Fruit fly (Drosophila melanogaster) whole organism, embryonic: ENCODE data around the gene Mvl.

Experiments used
- CG10147 ChIP-seq: fragments of 200-800 bp; sonication (Bioruptor generic); optimal IDR thresholded peaks from 2 replicates; lab custom pipeline; 2019; ENCODE audit warnings: missing biosample characterization, mild to moderate bottlenecking, missing genetic modification characterization, moderate library complexity
- CG10274 ChIP-seq: fragments of 200-800 bp; sonication (Bioruptor generic); optimal IDR thresholded peaks from 3 replicates; lab custom pipeline; 2017; ENCODE audit warnings: missing biosample characterization, mild to moderate bottlenecking, missing genetic modification characterization
- CG11456 ChIP-seq: fragments of 200-800 bp; sonication (Bioruptor generic); IDR thresholded peaks from 3 replicates; pipeline ENCODE4 v1.3.6; 2022; ENCODE audit warnings: missing biosample characterization, missing genetic modification characterization
- CG15073 ChIP-seq: fragments of 200-800 bp; sonication (Bioruptor generic); optimal IDR thresholded peaks from 2 replicates; lab custom pipeline; 2016; ENCODE audit warnings: missing biosample characterization, missing genetic modification characterization
- CG16813 ChIP-seq: fragments of 200-800 bp; sonication (Bioruptor generic); IDR thresholded peaks from 3 replicates; pipeline ENCODE4 v1.3.6; 2022; ENCODE audit warnings: missing biosample characterization, missing genetic modification characterization; ENCODE audit not compliant: partially characterized antibody
- CG17361 ChIP-seq: fragments of 200-800 bp; sonication (Bioruptor generic); IDR thresholded peaks from 3 replicates; pipeline ENCODE4 v1.3.6; 2022; ENCODE audit warnings: missing biosample characterization, missing genetic modification characterization
- CG2129 ChIP-seq: fragments of 200-800 bp; sonication (Bioruptor generic); IDR thresholded peaks from 2 replicates; pipeline ENCODE4 v1.3.6; 2022; ENCODE audit warnings: missing biosample characterization, missing genetic modification characterization; ENCODE audit not compliant: partially characterized antibody
- CG2875 ChIP-seq: fragments of 200-800 bp; sonication (Bioruptor generic); optimal IDR thresholded peaks from 2 replicates; lab custom pipeline; 2017; ENCODE audit warnings: missing biosample characterization, mild to moderate bottlenecking, missing genetic modification characterization, missing genetic modification reagents
- CG34422 ChIP-seq: fragments of 200-800 bp; sonication (Bioruptor generic); IDR thresholded peaks from 3 replicates; pipeline ENCODE4 v1.3.6; 2022; ENCODE audit warnings: missing biosample characterization, missing genetic modification characterization
- CG3847 ChIP-seq: fragments of 200-800 bp; sonication (Bioruptor generic); IDR thresholded peaks from 2 replicates; pipeline ENCODE4 v1.3.6; 2022; ENCODE audit warnings: missing biosample characterization, missing genetic modification characterization
- CG4707 ChIP-seq: fragments of 200-800 bp; sonication (Bioruptor generic); optimal IDR thresholded peaks from 2 replicates; lab custom pipeline; 2018; ENCODE audit warnings: missing biosample characterization, mild to moderate bottlenecking, missing genetic modification characterization, moderate library complexity
- CG4730 ChIP-seq: fragments of 200-800 bp; sonication (Bioruptor generic); IDR thresholded peaks from 2 replicates; pipeline ENCODE4 v1.3.6; 2022; ENCODE audit warnings: missing biosample characterization, missing genetic modification characterization
- CG8478 ChIP-seq: fragments of >200 bp; optimal IDR thresholded peaks from 2 replicates; lab custom pipeline; 2018
- CG9876 ChIP-seq: fragments of 200-800 bp; sonication (Bioruptor generic); optimal IDR thresholded peaks from 2 replicates; lab custom pipeline; 2016; ENCODE audit warnings: missing biosample characterization, missing genetic modification characterization
- CTCF ChIP-seq: fragments of 200-800 bp; sonication (Bioruptor generic); optimal IDR thresholded peaks from 2 replicates; lab custom pipeline; 2017; ENCODE audit warnings: missing biosample characterization, mild to moderate bottlenecking, missing genetic modification characterization, moderate library complexity
- CkIIα-i1 ChIP-seq: fragments of 200-800 bp; sonication (Bioruptor generic); IDR thresholded peaks from 2 replicates; pipeline ENCODE4 v1.3.6; 2022; ENCODE audit warnings: missing biosample characterization, missing genetic modification characterization
- Dfd ChIP-seq, 2 experiments: fragments of >200 bp; optimal IDR thresholded peaks; 2 replicates each; lab custom pipeline; 2017; ENCODE audit warnings: missing biosample characterization in 2 of 2, missing genetic modification characterization in 2 of 2
- E2f2 ChIP-seq: fragments of 200-800 bp; sonication (Bioruptor generic); IDR thresholded peaks from 2 replicates; pipeline ENCODE4 v1.3.6; 2022; ENCODE audit warnings: missing biosample characterization, missing genetic modification characterization
- HLHmδ ChIP-seq: fragments of 200-800 bp; sonication (Bioruptor generic); optimal IDR thresholded peaks from 2 replicates; lab custom pipeline; 2018; ENCODE audit warnings: missing biosample characterization, mild to moderate bottlenecking, missing genetic modification characterization, moderate library complexity
- Hmx ChIP-seq: fragments of 200-800 bp; sonication (Bioruptor generic); optimal IDR thresholded peaks from 2 replicates; lab custom pipeline; 2016; ENCODE audit warnings: missing biosample characterization, missing genetic modification characterization
- Med ChIP-seq: fragments of 200-800 bp; sonication (Bioruptor generic); peaks from one replicate; lab custom pipeline; 2016; ENCODE audit warnings: missing biosample characterization, missing genetic modification characterization, mild to moderate bottlenecking, inconsistent platforms, moderate library complexity
- Myb ChIP-seq: fragments of 200-800 bp; sonication (Bioruptor generic); optimal IDR thresholded peaks from 2 replicates; lab custom pipeline; 2016; ENCODE audit warnings: missing biosample characterization, missing genetic modification characterization
- Nf-YB ChIP-seq: fragments of 200-800 bp; sonication (Bioruptor generic); optimal IDR thresholded peaks from 3 replicates; lab custom pipeline; 2019; ENCODE audit warnings: missing biosample characterization, mild to moderate bottlenecking, missing genetic modification characterization, moderate library complexity
- Scr ChIP-seq: fragments of 200-800 bp; sonication (Bioruptor generic); IDR thresholded peaks from 2 replicates; pipeline ENCODE4 v1.3.6; 2022; ENCODE audit warnings: missing biosample characterization, missing genetic modification characterization; ENCODE audit not compliant: partially characterized antibody
- Vsx1 ChIP-seq: fragments of 200-800 bp; sonication (Bioruptor generic); optimal IDR thresholded peaks from 2 replicates; lab custom pipeline; 2017; ENCODE audit warnings: missing biosample characterization, mild to moderate bottlenecking, missing genetic modification characterization, missing genetic modification reagents
- ab ChIP-seq: fragments of 200-800 bp; sonication (Bioruptor generic); optimal IDR thresholded peaks from 2 replicates; lab custom pipeline; 2016; ENCODE audit warnings: missing biosample characterization, missing genetic modification characterization
- al ChIP-seq: fragments of 200-800 bp; sonication (Bioruptor generic); IDR thresholded peaks from 2 replicates; pipeline ENCODE4 v1.3.6; 2022; ENCODE audit warnings: missing biosample characterization, missing genetic modification characterization
- az2 ChIP-seq: fragments of 200-800 bp; sonication (Bioruptor generic); optimal IDR thresholded peaks from 3 replicates; lab custom pipeline; 2016; ENCODE audit warnings: missing biosample characterization, missing genetic modification characterization
- caup ChIP-seq: fragments of 200-800 bp; sonication (Bioruptor generic); optimal IDR thresholded peaks from 3 replicates; lab custom pipeline; 2017; ENCODE audit warnings: missing biosample characterization, mild to moderate bottlenecking, missing genetic modification characterization, moderate library complexity; ENCODE audit not compliant: severe bottlenecking
- cwo ChIP-seq: fragments of 200-800 bp; sonication (Bioruptor generic); optimal IDR thresholded peaks from 3 replicates; lab custom pipeline; 2017; ENCODE audit warnings: missing biosample characterization, missing genetic modification characterization, mild to moderate bottlenecking, moderate library complexity, missing genetic modification reagents
- dpn ChIP-seq, 2 experiments: fragments of 200-800 bp; sonication (Bioruptor generic); optimal IDR thresholded peaks; 3 replicates each; lab custom pipeline; 2016; ENCODE audit warnings: missing biosample characterization in 2 of 2, missing genetic modification characterization in 2 of 2
- eyg ChIP-seq: fragments of 200-800 bp; sonication (Bioruptor generic); optimal IDR thresholded peaks from 3 replicates; lab custom pipeline; 2016; ENCODE audit warnings: missing biosample characterization, missing genetic modification characterization
- grau ChIP-seq: fragments of 200-800 bp; optimal IDR thresholded peaks from 3 replicates; lab custom pipeline; 2019; ENCODE audit warnings: missing biosample characterization, mild to moderate bottlenecking, missing genetic modification characterization, moderate library complexity
- grn ChIP-seq: fragments of 200-800 bp; sonication (Bioruptor generic); optimal IDR thresholded peaks from 3 replicates; lab custom pipeline; 2017; ENCODE audit warnings: missing biosample characterization, missing genetic modification characterization
- ham ChIP-seq: fragments of 200-800 bp; sonication (Bioruptor generic); IDR thresholded peaks from 2 replicates; pipeline ENCODE4 v1.3.6; 2022; ENCODE audit warnings: missing biosample characterization, missing genetic modification characterization
- insv ChIP-seq, 2 experiments: fragments of 200-800 bp; sonication (Bioruptor generic); optimal IDR thresholded peaks; 3 replicates each; lab custom pipeline; 2016 to 2018; ENCODE audit warnings: missing biosample characterization in 2 of 2, missing genetic modification characterization in 2 of 2
- knrl ChIP-seq: fragments of 200-800 bp; sonication (Bioruptor generic); IDR thresholded peaks from 3 replicates; pipeline ENCODE4 v1.3.6; 2022; ENCODE audit warnings: missing biosample characterization, missing genetic modification characterization; ENCODE audit not compliant: partially characterized antibody
- lmd ChIP-seq: fragments of 200-800 bp; sonication (Bioruptor generic); IDR thresholded peaks from 2 replicates; pipeline ENCODE4 v1.3.6; 2022; ENCODE audit warnings: missing biosample characterization, missing genetic modification characterization
- lov ChIP-seq, 2 experiments: fragments of 200-800 bp in 1 of 2; fragments of >200 bp in 1 of 2; sonication (Bioruptor generic) in 1 of 2; IDR thresholded peaks in 1 of 2; optimal IDR thresholded peaks in 1 of 2; 2 replicates in 1 of 2; 3 replicates in 1 of 2; pipeline versions ENCODE4 v1.3.6 to Lab custom; 2017 to 2022; ENCODE audit warnings: missing biosample characterization in 1 of 2, missing genetic modification characterization in 1 of 2
- nmo ChIP-seq: fragments of 200-800 bp; sonication (Bioruptor generic); optimal IDR thresholded peaks from 2 replicates; lab custom pipeline; 2018; ENCODE audit warnings: missing biosample characterization, mild to moderate bottlenecking, missing genetic modification characterization, moderate library complexity
- otp ChIP-seq: fragments of 200-800 bp; sonication (Bioruptor generic); IDR thresholded peaks from 3 replicates; pipeline ENCODE4, ENCODE4 v1.3.6; 2022; ENCODE audit warnings: missing biosample characterization, missing genetic modification characterization
- repo ChIP-seq: fragments of 200-800 bp; sonication (Bioruptor generic); optimal IDR thresholded peaks from 2 replicates; lab custom pipeline; 2016; ENCODE audit warnings: missing biosample characterization, missing genetic modification characterization
- sd ChIP-seq: fragments of 200-800 bp; sonication (Bioruptor generic); optimal IDR thresholded peaks from 3 replicates; lab custom pipeline; 2018; ENCODE audit warnings: missing biosample characterization, mild to moderate bottlenecking, missing genetic modification characterization, moderate library complexity
- sens ChIP-seq: fragments of 200-800 bp; sonication (Bioruptor generic); peaks from one replicate; lab custom pipeline; 2016; ENCODE audit warnings: missing biosample characterization, missing genetic modification characterization
- slbo ChIP-seq: fragments of 200-800 bp; sonication (Bioruptor generic); IDR thresholded peaks from 2 replicates; pipeline ENCODE4 v1.3.6; 2022; ENCODE audit warnings: missing biosample characterization, missing genetic modification characterization
- stwl ChIP-seq: fragments of 200-800 bp; sonication (Bioruptor generic); optimal IDR thresholded peaks from 3 replicates; lab custom pipeline; 2018; ENCODE audit warnings: missing biosample characterization, mild to moderate bottlenecking, missing genetic modification characterization, moderate library complexity
- ttk ChIP-seq: fragments of 200-800 bp; sonication (Bioruptor generic); IDR thresholded peaks from 2 replicates; pipeline ENCODE4 v2.1.2; 2022; ENCODE audit warnings: missing biosample characterization, missing genetic modification characterization

The Mvl gene

dm6 chr3R:21071943-21072500, 11.4 kb upstream of the Mvl start (continued):
- peak; percentile 73 for TF ChIP-seq grn
- peak; percentile 96 for TF ChIP-seq cwo (GFP tag; lab: Kevin White, UChicago)
- TF ChIP-seq, all 482 proteins: peak for 14

- TF ChIP-seq ttk (GFP tag; lab: Robert Waterston, UW) (no peak), otp (GFP tag; lab: Robert Waterston, UW) (no peak), CG2129 (GFP tag; lab: Robert Waterston, UW) (no peak), Nf-YB (GFP tag; lab: Kevin White, UChicago) (no peak), CG10274 (GFP tag; lab: Kevin White, UChicago) (no peak), grau (tag; lab: Kevin White, UChicago) (no peak), eyg (GFP tag; lab: Kevin White, UChicago) (no peak), caup (GFP tag; lab: Kevin White, UChicago) (no peak), lov (optimal IDR thresholded peaks at IDR 0.05; lab: Kevin White, UChicago) (no peak), lov (GFP tag; IDR thresholded peaks at IDR 0.05; lab: Robert Waterston, UW) (0 out of 3 replicates have a peak, but pooled peaks have one; percentile 38), ab (no peak), CG8478 (lab: Kevin White, UChicago) (peak; percentile 29), CG11456 (GFP tag; lab: Robert Waterston, UW) (0 out of 3 replicates have a peak, but pooled peaks have one; percentile 19), CG9876 (GFP tag; lab: Kevin White, UChicago) (no peak), sd (tag; lab: Kevin White, UChicago) (no peak), CTCF (GFP tag; lab: Kevin White, UChicago) (no peak), al (GFP tag; lab: Robert Waterston, UW) (no peak), sens (GFP tag; lab: Kevin White, UChicago) (peak; percentile 4), Med (GFP tag; lab: Kevin White, UChicago) (peak; percentile 70), lmd (no peak), slbo (GFP tag; lab: Robert Waterston, UW) (no peak)
These were observed 10.7 kb upstream of the Mvl start for dm6 chr3R:21071312-21071711.

- TF ChIP-seq CG15073 (GFP tag; lab: Kevin White, UChicago) (no peak), CG3847 (GFP tag; lab: Robert Waterston, UW) (no peak), CG8478 (lab: Kevin White, UChicago) (peak; percentile 78), repo (GFP tag; lab: Kevin White, UChicago) (no peak), dpn (GFP tag; optimal IDR thresholded peaks at IDR 0.05; lab: Kevin White, UChicago) (no peak), Myb (GFP tag; lab: Kevin White, UChicago) (peak; percentile 59), E2f2 (GFP tag; lab: Robert Waterston, UW) (0 out of 2 replicates have a peak, but pooled peaks have one; percentile 31), CG17361 (0 out of 3 replicates have a peak, but pooled peaks have one; percentile 21), CkIIα-i1 (GFP tag; lab: Robert Waterston, UW) (no peak), CG4707 (no peak), CTCF (GFP tag; lab: Kevin White, UChicago) (peak; percentile 81), Vsx1 (GFP tag; lab: Kevin White, UChicago) (no peak), ham (no peak), CG10147 (GFP tag; lab: Kevin White, UChicago) (no peak), insv (GFP tag; optimal IDR thresholded peaks at IDR 0.05; lab: Kevin White, UChicago) (peak in 1 of 2 experiments; percentile 4), CG16813 (GFP tag; lab: Robert Waterston, UW) (peak; percentile 52; the same call in 2 of the 3 replicates), CG34422 (GFP tag; lab: Robert Waterston, UW) (no peak), az2 (GFP tag; lab: Kevin White, UChicago) (no peak), CG4730 (GFP tag; lab: Robert Waterston, UW) (no peak), nmo (GFP tag; lab: Kevin White, UChicago) (peak; percentile 11), CG2875 (no peak), Med (GFP tag; lab: Kevin White, UChicago) (peak; percentile 28), stwl (tag; lab: Kevin White, UChicago) (peak; percentile 19), HLHmδ (GFP tag; lab: Kevin White, UChicago) (no peak), knrl (GFP tag; lab: Robert Waterston, UW) (peak; percentile 62), Scr (GFP tag; lab: Robert Waterston, UW) (peak; percentile 40; the same call in 1 of the 2 replicates), Dfd (GFP tag; optimal IDR thresholded peaks at IDR 0.05; lab: Kevin White, UChicago) (peak in 1 of 2 experiments; percentile 54), Hmx (GFP tag; lab: Kevin White, UChicago) (no peak)
These were observed 9.1 kb upstream of the Mvl start for dm6 chr3R:21069742-21070141.
